Worm (Caenorhabditis elegans) whole organism, mixed stage, embryonic: ENCODE measurements around the gene pat-12.

Source experiments
- ceh-39 ChIP-seq: fragments of 150-350 bp; optimal IDR thresholded peaks from 2 replicates; lab custom pipeline; 2014; ENCODE audit warnings: missing biosample characterization, missing genetic modification characterization
- ceh-83 ChIP-seq: fragments of 200-800 bp; sonication (Bioruptor generic); optimal IDR thresholded peaks from 2 replicates; lab custom pipeline; 2018; ENCODE audit warnings: mild to moderate bottlenecking, missing genetic modification characterization, missing compliant biosample characterization
- cnd-1 ChIP-seq: fragments of 200-800 bp; sonication (Bioruptor generic); optimal IDR thresholded peaks from 2 replicates; lab custom pipeline; 2018; ENCODE audit warnings: mild to moderate bottlenecking, missing genetic modification characterization, missing compliant biosample characterization
- drap-1 ChIP-seq: fragments of 200-800 bp; sonication (Bioruptor generic); optimal IDR thresholded peaks from 3 replicates; lab custom pipeline; 2018; ENCODE audit warnings: mild to moderate bottlenecking, missing genetic modification characterization, missing compliant biosample characterization
- elt-1 ChIP-seq: sonication (generic microtip); optimal IDR thresholded peaks from 2 replicates; lab custom pipeline; 2017; ENCODE audit warnings: missing genetic modification characterization, mild to moderate bottlenecking, missing compliant biosample characterization, antibody characterized with exemption, moderate library complexity, borderline replicate concordance; ENCODE audit not compliant: insufficient read depth
- lin-13 ChIP-seq: fragments of 150-350 bp; optimal IDR thresholded peaks from 2 replicates; lab custom pipeline; 2014; ENCODE audit warnings: missing biosample characterization, missing genetic modification characterization
- lsy-2 ChIP-seq: fragments of 150-350 bp; optimal IDR thresholded peaks from 2 replicates; lab custom pipeline; 2014; ENCODE audit warnings: missing biosample characterization, missing genetic modification characterization
- mep-1 ChIP-seq: fragments of 150-350 bp; optimal IDR thresholded peaks from 2 replicates; lab custom pipeline; 2017; ENCODE audit warnings: missing biosample characterization, missing genetic modification reagents, missing genetic modification characterization, inconsistent platforms
- mls-2 ChIP-seq: sonication (generic microtip); optimal IDR thresholded peaks from 2 replicates; lab custom pipeline; 2016; ENCODE audit warnings: mild to moderate bottlenecking, missing genetic modification characterization, moderate library complexity, missing compliant biosample characterization
- nhr-28 ChIP-seq: fragments of 150-350 bp; optimal IDR thresholded peaks from 2 replicates; lab custom pipeline; 2014; ENCODE audit warnings: missing biosample characterization, missing genetic modification characterization
- snpc-4 ChIP-seq: fragments of 150-350 bp; optimal IDR thresholded peaks from 2 replicates; lab custom pipeline; 2014; ENCODE audit warnings: missing biosample characterization, missing genetic modification characterization
- sptf-1 ChIP-seq: sonication (generic microtip); optimal IDR thresholded peaks from 2 replicates; lab custom pipeline; 2017; ENCODE audit warnings: mild to moderate bottlenecking, missing genetic modification characterization, moderate library complexity, missing compliant biosample characterization
- unc-39 ChIP-seq: fragments of 150-350 bp; optimal IDR thresholded peaks from 2 replicates; lab custom pipeline; 2014; ENCODE audit warnings: missing biosample characterization, missing genetic modification characterization
- ztf-11 ChIP-seq: fragments of 150-350 bp; optimal IDR thresholded peaks from 2 replicates; lab custom pipeline; 2014; ENCODE audit warnings: missing biosample characterization, missing genetic modification characterization

- TF ChIP-seq drap-1, result no peak
- TF ChIP-seq ceh-83 (GFP tag; lab: Kevin White, UChicago), result no peak
- no peak for TF ChIP-seq ztf-11 (tag; lab: Kevin White, UChicago)
- TF ChIP-seq snpc-4 (tag; lab: Kevin White, UChicago), result no peak
- no peak for TF ChIP-seq lsy-2 (tag; lab: Kevin White, UChicago)
- no peak for TF ChIP-seq mep-1 (tag; lab: Kevin White, UChicago)
- TF ChIP-seq lin-13, result no peak
- no peak for TF ChIP-seq unc-39 (tag; lab: Kevin White, UChicago)
- no peak for TF ChIP-seq cnd-1 (tag; lab: Kevin White, UChicago)
- no peak for TF ChIP-seq mls-2
- TF ChIP-seq ceh-39, result no peak
- TF ChIP-seq nhr-28, result no peak
- TF ChIP-seq elt-1 (tag; lab: Kevin White, UChicago), result no peak
- no peak for TF ChIP-seq sptf-1
Measured at ce11 chrIII:794984-795596, 42.9 kb upstream of the pat-12 start, which contains the start of gene trpp-11.
